Worm (Caenorhabditis elegans) whole organism, L2 larva: ENCODE data around the gene rnp-3.
"Not testable (repeated sequence)": the region's sequence is repeated elsewhere in the genome, so short reads cannot be mapped to it uniquely, and the experiment has no call there.

Source experiments
- C34F6.9 ChIP-seq: fragments of 150-350 bp; optimal IDR thresholded peaks from 2 replicates; lab custom pipeline; 2014; ENCODE audit warnings: missing biosample characterization, missing genetic modification characterization
- F13H6.1 ChIP-seq: sonication (generic microtip); optimal IDR thresholded peaks from 2 replicates; lab custom pipeline; 2016; ENCODE audit warnings: missing genetic modification characterization, missing compliant biosample characterization
- R02D3.7 ChIP-seq: fragments of 150-350 bp; optimal IDR thresholded peaks from 2 replicates; lab custom pipeline; 2014; ENCODE audit warnings: missing biosample characterization, missing genetic modification characterization
- ZK546.5 ChIP-seq: sonication (generic microtip); optimal IDR thresholded peaks from 2 replicates; lab custom pipeline; 2017; ENCODE audit warnings: missing biosample characterization, missing genetic modification characterization
- ceh-16 ChIP-seq: fragments of 150-350 bp; optimal IDR thresholded peaks from 2 replicates; lab custom pipeline; 2014; ENCODE audit warnings: missing biosample characterization, missing genetic modification characterization
- ceh-82 ChIP-seq: fragments of 150-350 bp; optimal IDR thresholded peaks from 2 replicates; lab custom pipeline; 2014; ENCODE audit warnings: missing biosample characterization, missing genetic modification characterization
- crh-2 ChIP-seq: sonication (generic microtip); optimal IDR thresholded peaks from 2 replicates; lab custom pipeline; 2017; ENCODE audit warnings: missing biosample characterization, missing genetic modification characterization
- elt-1 ChIP-seq: fragments of 150-350 bp; optimal IDR thresholded peaks from 2 replicates; lab custom pipeline; 2014; ENCODE audit warnings: missing biosample characterization, missing genetic modification characterization
- gmeb-1 ChIP-seq: fragments of 150-350 bp; optimal IDR thresholded peaks from 2 replicates; lab custom pipeline; 2014; ENCODE audit warnings: missing biosample characterization, missing genetic modification characterization
- lin-13 ChIP-seq: fragments of 150-350 bp; optimal IDR thresholded peaks from 2 replicates; lab custom pipeline; 2014; ENCODE audit warnings: missing biosample characterization, missing genetic modification reagents, missing genetic modification characterization
- lin-39 ChIP-seq: fragments of 150-350 bp; optimal IDR thresholded peaks from 2 replicates; lab custom pipeline; 2014; ENCODE audit warnings: missing biosample characterization, missing genetic modification reagents, missing genetic modification characterization
- lsy-2 ChIP-seq, 2 experiments: fragments of 150-350 bp in 1 of 2; sonication (generic microtip) in 1 of 2; optimal IDR thresholded peaks; 2 replicates each; lab custom pipeline; 2014 to 2017; ENCODE audit warnings: missing biosample characterization in 2 of 2, missing genetic modification characterization in 2 of 2
- nhr-10 ChIP-seq: sonication (generic microtip); optimal IDR thresholded peaks from 2 replicates; lab custom pipeline; 2017; ENCODE audit warnings: missing biosample characterization, missing genetic modification characterization
- nhr-11 ChIP-seq: fragments of 150-350 bp; optimal IDR thresholded peaks from 2 replicates; lab custom pipeline; 2014; ENCODE audit warnings: missing biosample characterization, missing genetic modification characterization
- nhr-21 ChIP-seq: fragments of 150-350 bp; optimal IDR thresholded peaks from 2 replicates; lab custom pipeline; 2014; ENCODE audit warnings: missing biosample characterization, missing genetic modification characterization
- nhr-237 ChIP-seq: fragments of 150-350 bp; optimal IDR thresholded peaks from 2 replicates; lab custom pipeline; 2014; ENCODE audit warnings: missing biosample characterization, missing genetic modification characterization
- nhr-6 ChIP-seq: fragments of 150-350 bp; optimal IDR thresholded peaks from 2 replicates; lab custom pipeline; 2014; ENCODE audit warnings: missing biosample characterization, missing genetic modification characterization
- nhr-77 ChIP-seq: fragments of 150-350 bp; optimal IDR thresholded peaks from 2 replicates; lab custom pipeline; 2014; ENCODE audit warnings: missing biosample characterization, missing genetic modification characterization
- peb-1 ChIP-seq: fragments of 150-350 bp; optimal IDR thresholded peaks from 2 replicates; lab custom pipeline; 2014; ENCODE audit warnings: missing biosample characterization, missing genetic modification characterization
- sem-4 ChIP-seq: fragments of 150-350 bp; optimal IDR thresholded peaks from 2 replicates; lab custom pipeline; 2014; ENCODE audit warnings: missing biosample characterization, missing genetic modification reagents, missing genetic modification characterization
- skn-1 ChIP-seq: sonication (generic microtip); optimal IDR thresholded peaks from 2 replicates; lab custom pipeline; 2017; ENCODE audit warnings: missing biosample characterization, missing genetic modification characterization
- sma-3 ChIP-seq: sonication (generic microtip); optimal IDR thresholded peaks from 2 replicates; lab custom pipeline; 2016; ENCODE audit warnings: missing genetic modification reagents, missing genetic modification characterization, missing compliant biosample characterization
- sma-9 ChIP-seq, 2 experiments: fragments of 150-350 bp in 1 of 2; sonication (generic microtip) in 1 of 2; optimal IDR thresholded peaks; 2 replicates each; lab custom pipeline; 2014 to 2016; ENCODE audit warnings: missing genetic modification characterization in 2 of 2, mild to moderate bottlenecking in 1 of 2, missing biosample characterization in 1 of 2, missing compliant biosample characterization in 1 of 2, missing genetic modification reagents in 1 of 2, moderate library complexity in 1 of 2
- unc-39 ChIP-seq: fragments of 150-350 bp; optimal IDR thresholded peaks from 2 replicates; lab custom pipeline; 2014; ENCODE audit warnings: missing biosample characterization, missing genetic modification characterization
- unc-55 ChIP-seq: fragments of 150-350 bp; sonication (generic microtip); optimal IDR thresholded peaks from 3 replicates; lab custom pipeline; 2014; ENCODE audit warnings: missing biosample characterization, missing genetic modification reagents, missing genetic modification characterization
- unc-62 ChIP-seq: fragments of 150-350 bp; optimal IDR thresholded peaks from 2 replicates; lab custom pipeline; 2014; ENCODE audit warnings: missing biosample characterization, missing genetic modification reagents, missing genetic modification characterization
- zag-1 ChIP-seq: fragments of 150-350 bp; optimal IDR thresholded peaks from 2 replicates; lab custom pipeline; 2014; ENCODE audit warnings: missing biosample characterization, missing genetic modification characterization
- ztf-1 ChIP-seq: fragments of 200-800 bp; sonication (Bioruptor generic); conservative IDR thresholded peaks from 2 replicates; pipeline ENCODE4 v1.3.6; 2022; ENCODE audit warnings: missing genetic modification characterization, missing compliant biosample characterization
- ztf-11 ChIP-seq: sonication (generic microtip); optimal IDR thresholded peaks from 2 replicates; lab custom pipeline; 2017; ENCODE audit warnings: missing biosample characterization, missing genetic modification characterization
- ztf-4 ChIP-seq: fragments of 150-350 bp; optimal IDR thresholded peaks from 2 replicates; lab custom pipeline; 2014; ENCODE audit warnings: missing biosample characterization, missing genetic modification characterization

rnp-3 gene

ce11 chrIV:4176088-4176487 lies 2.2 kb downstream of the rnp-3 start, which contains the start of gene dnj-15:
Gene dnj-15 (plus strand): TSS chrIV:4176388.
- TF ChIP-seq zag-1 (tag; lab: Kevin White, UChicago): no peak
- TF ChIP-seq nhr-21 (tag; lab: Kevin White, UChicago): no peak
- no peak for TF ChIP-seq peb-1 (tag; lab: Kevin White, UChicago)

ce11 chrIV:4176659-4177058 lies 2.8 kb downstream of the rnp-3 start:
- TF ChIP-seq crh-2: no peak
- TF ChIP-seq ceh-82 (tag; lab: Kevin White, UChicago): no peak
- no peak for TF ChIP-seq gmeb-1 (tag; lab: Kevin White, UChicago)
- no peak for TF ChIP-seq nhr-6 (tag; lab: Kevin White, UChicago)
- TF ChIP-seq unc-55 (GFP tag; lab: Kevin White, UChicago): no peak
- no peak for TF ChIP-seq unc-39 (tag; lab: Kevin White, UChicago)
- no peak for TF ChIP-seq nhr-21 (tag; lab: Kevin White, UChicago)
- no peak for TF ChIP-seq ZK546.5 (tag; lab: Kevin White, UChicago)
- no peak for TF ChIP-seq ztf-1 (GFP tag; lab: Robert Waterston, UW)
- no peak for TF ChIP-seq C34F6.9 (tag; lab: Kevin White, UChicago)
- TF ChIP-seq nhr-77 (tag; lab: Kevin White, UChicago): no peak
- TF ChIP-seq nhr-11: no peak
- TF ChIP-seq R02D3.7: no peak
- TF ChIP-seq ceh-16 (tag; lab: Kevin White, UChicago): no peak
- no peak for TF ChIP-seq unc-62
- TF ChIP-seq lin-39 (tag; lab: Kevin White, UChicago): no peak
- TF ChIP-seq ztf-4 (tag; lab: Kevin White, UChicago): no peak
- no peak for TF ChIP-seq ztf-11 (tag; lab: Kevin White, UChicago)

ce11 chrIV:4177560-4177959 lies 3.7 kb downstream of the rnp-3 start:
- TF ChIP-seq nhr-237 (tag; lab: Kevin White, UChicago): no peak
- no peak for TF ChIP-seq lsy-2 (tag; optimal IDR thresholded peaks at IDR 0.05; lab: Kevin White, UChicago)
- TF ChIP-seq ztf-1 (GFP tag; lab: Robert Waterston, UW): no peak
- TF ChIP-seq sem-4 (tag; lab: Kevin White, UChicago): no peak
- TF ChIP-seq nhr-10 (tag; lab: Kevin White, UChicago): no peak

ce11 chrIV:4178424-4178823 lies 4.5 kb downstream of the rnp-3 start, which contains the start of gene tsen-34:
Gene tsen-34 (plus strand): TSS chrIV:4178457.
- TF ChIP-seq lin-39 (tag; lab: Kevin White, UChicago) (no peak), lin-13 (GFP tag; lab: Kevin White, UChicago) (no peak), sma-3 (no peak), C34F6.9 (tag; lab: Kevin White, UChicago) (no peak), skn-1 (tag; lab: Kevin White, UChicago) (no peak), ceh-16 (tag; lab: Kevin White, UChicago) (no peak), R02D3.7 (no peak), elt-1 (tag; lab: Kevin White, UChicago) (no peak)

ce11 chrIV:4180032-4180431 lies 6.1 kb downstream of the rnp-3 start:
- peak in 1 of 2 experiments; percentile 31 for TF ChIP-seq lsy-2 (tag; optimal IDR thresholded peaks at IDR 0.05; lab: Kevin White, UChicago)
- TF ChIP-seq, all 48 proteins: peak for 1; not testable (repeated sequence) for 47

ce11 chrIV:4184767-4185166 lies 10.9 kb downstream of the rnp-3 start:
- TF ChIP-seq sma-3 (peak; percentile 21), sma-9 (GFP tag; optimal IDR thresholded peaks at IDR 0.05; lab: Kevin White, UChicago) (peak; percentile 30), F13H6.1 (tag; lab: Kevin White, UChicago) (peak; percentile 8), lsy-2 (tag; optimal IDR thresholded peaks at IDR 0.05; lab: Kevin White, UChicago) (peak; percentile 53 to 76), gmeb-1 (tag; lab: Kevin White, UChicago) (peak; percentile 48)
- not testable (repeated sequence) for TF ChIP-seq sma-9 (tag; optimal IDR thresholded peaks at IDR 0.05; lab: Kevin White, UChicago)

- TF ChIP-seq sma-3; nhr-6 (tag; lab: Kevin White, UChicago); lin-39 (tag; lab: Kevin White, UChicago): not testable (repeated sequence)
- TF ChIP-seq, all 48 proteins: peak for 0; not testable (repeated sequence) for 48
These were observed 12.2 kb downstream of the rnp-3 start, which contains the start of gene K08D10.11 for ce11 chrIV:4186099-4186498. Gene K08D10.11 (minus strand): TSS chrIV:4186199.
